Fruit fly (Drosophila melanogaster): ENCODE measurements around the gene Miro.

Miro gene

DNA sequence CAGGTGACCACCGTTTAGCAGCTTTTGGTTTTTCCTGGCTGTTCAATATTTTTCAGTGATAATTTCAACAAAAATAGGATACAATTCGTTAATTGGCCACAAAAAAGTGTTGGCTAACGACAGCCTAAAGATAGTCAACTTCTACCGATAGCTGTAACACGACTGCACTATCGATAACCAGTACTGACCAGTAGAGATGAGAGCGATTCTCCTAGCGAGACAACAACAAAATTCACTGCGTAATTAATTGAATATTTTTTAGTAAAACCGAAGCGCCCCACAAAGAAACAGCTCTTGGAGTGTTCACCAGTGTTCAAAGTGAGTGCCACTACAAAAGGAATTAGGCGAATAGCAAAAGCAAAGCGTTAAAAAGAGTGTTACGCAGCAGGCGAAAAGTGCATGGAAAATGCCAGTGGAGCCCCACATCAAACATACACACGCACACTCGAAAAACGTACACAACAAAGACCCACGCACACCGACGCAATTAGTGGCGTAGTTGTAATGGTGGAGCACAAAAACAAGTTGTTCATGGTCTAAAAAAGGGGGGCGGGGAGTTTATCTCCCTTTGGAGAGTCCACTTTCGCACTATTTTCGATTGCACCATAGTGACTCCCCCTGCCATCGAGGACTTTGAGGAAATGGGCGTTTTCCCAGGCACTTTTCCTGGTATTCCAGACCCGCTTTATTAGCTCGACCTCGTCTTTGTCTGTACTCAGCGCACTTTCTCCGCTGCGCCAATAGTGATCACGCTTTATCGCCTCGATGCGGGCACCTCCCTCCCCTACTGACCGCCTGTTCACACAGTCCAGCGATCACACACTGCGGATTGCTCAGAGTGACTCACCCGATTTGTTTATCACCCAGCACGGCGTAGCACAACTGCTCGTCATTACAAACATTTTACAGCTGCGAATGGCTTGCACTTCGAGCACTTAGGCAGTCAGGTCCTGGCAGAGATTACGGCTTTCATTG is 45.5 kb downstream of the Miro start, which contains the start of the genes Epp and Rab7 (continued):
- TF ChIP-seq exex (tag; optimal IDR thresholded peaks at IDR 0.05) (peak; percentile 78), ara (GFP tag; IDR thresholded peaks at IDR 0.05) (no peak), CG17361 (GFP tag; IDR thresholded peaks at IDR 0.05) (peak; percentile 50; the same call in 2 of the 3 replicates), CG4360 (GFP tag; IDR thresholded peaks at IDR 0.05) (peak; percentile 82), ewg (GFP tag; optimal IDR thresholded peaks at IDR 0.05) (peak; percentile 12), Ravus (GFP tag; IDR thresholded peaks at IDR 0.05) (no peak), tin (GFP tag; optimal IDR thresholded peaks at IDR 0.05) (peak; percentile 10), vnd (GFP tag; IDR thresholded peaks at IDR 0.05; ENCODE audit: partially characterized antibody) (peak; percentile 91), CG12769 (tag; optimal IDR thresholded peaks at IDR 0.05) (no peak), CG1792 (GFP tag; optimal IDR thresholded peaks at IDR 0.05) (peak; percentile 5), Oaz (GFP tag; IDR thresholded peaks at IDR 0.05) (no peak), CG7839 (tag; optimal IDR thresholded peaks at IDR 0.05) (no peak), zfh1 (GFP tag; IDR thresholded peaks at IDR 0.05) (0 out of 3 replicates have a peak, but pooled peaks have one; percentile 37), luna (GFP tag; optimal IDR thresholded peaks at IDR 0.05) (no peak), nerfin-1 (tag; optimal IDR thresholded peaks at IDR 0.05) (peak; percentile 88), HLHmδ (GFP tag; optimal IDR thresholded peaks at IDR 0.05) (no peak), Nf-YC (tag; optimal IDR thresholded peaks at IDR 0.05) (peak; percentile 80), ac (GFP tag; optimal IDR thresholded peaks at IDR 0.05) (no peak), CG11398 (GFP tag; optimal IDR thresholded peaks at IDR 0.05) (no peak), CG6654 (GFP tag; optimal IDR thresholded peaks at IDR 0.05) (no peak), pfk (GFP tag; optimal IDR thresholded peaks at IDR 0.05) (peak; percentile 2), sisA (GFP tag; IDR thresholded peaks at IDR 0.05) (peak; percentile 22; the same call in 1 of the 2 replicates), CG12391 (tag; optimal IDR thresholded peaks at IDR 0.05) (peak; percentile 40), repo (GFP tag; optimal IDR thresholded peaks at IDR 0.05) (peak; percentile 7), CG13287 (GFP tag; IDR thresholded peaks at IDR 0.05; ENCODE audit: partially characterized antibody) (peak; percentile 91), CG14667 (GFP tag; IDR thresholded peaks at IDR 0.05) (no peak), CG13123 (GFP tag; optimal IDR thresholded peaks at IDR 0.05) (peak; percentile 3), CG17385 (GFP tag; optimal IDR thresholded peaks at IDR 0.05) (peak; percentile 43), CG18011 (GFP tag; optimal IDR thresholded peaks at IDR 0.05) (no peak), CG9437 (GFP tag; optimal IDR thresholded peaks at IDR 0.05) (peak; percentile 22), ase (GFP tag; IDR thresholded peaks at IDR 0.05) (no peak), CG18262 (tag; optimal IDR thresholded peaks at IDR 0.05) (peak; percentile 15), ems (GFP tag; optimal IDR thresholded peaks at IDR 0.05) (peak; percentile 68), CG30403 (GFP tag; optimal IDR thresholded peaks at IDR 0.05) (peak; percentile 32), CG3838 (GFP tag; optimal IDR thresholded peaks at IDR 0.05) (no peak), Adf1 (GFP tag; IDR thresholded peaks at IDR 0.05) (no peak), prd (optimal IDR thresholded peaks at IDR 0.05) (no peak), prd (GFP tag; IDR thresholded peaks at IDR 0.05) (peak; percentile 43; the same call in 2 of the 3 replicates), Aef1 (GFP tag; IDR thresholded peaks at IDR 0.05) (peak; percentile 68; the same call in 2 of the 3 replicates), sd (tag; optimal IDR thresholded peaks at IDR 0.05) (peak; percentile 92), CG3281 (GFP tag; optimal IDR thresholded peaks at IDR 0.05) (peak; percentile 21), CG31224 (GFP tag; IDR thresholded peaks at IDR 0.05) (peak; percentile 52), Usf (GFP tag; optimal IDR thresholded peaks at IDR 0.05) (no peak), CG15601 (tag; optimal IDR thresholded peaks at IDR 0.05) (peak; percentile 28), toy (GFP tag; IDR thresholded peaks at IDR 0.05) (no peak), Xbp1 (GFP tag; optimal IDR thresholded peaks at IDR 0.05) (peak; percentile 51), CG11504 (tag; optimal IDR thresholded peaks at IDR 0.05) (no peak), CG6791 (GFP tag; IDR thresholded peaks at IDR 0.05; ENCODE audit: partially characterized antibody) (peak; percentile 94)

Data from whole organism, embryonic.